Worm (Caenorhabditis elegans) whole organism, mixed stage, embryonic: ENCODE results near the gene C09B8.3.

Source experiments
- M03D4.4 ChIP-seq: sonication (generic microtip); optimal IDR thresholded peaks from 2 replicates; lab custom pipeline; 2017; ENCODE audit warnings: mild to moderate bottlenecking, missing genetic modification characterization, missing compliant biosample characterization
- blmp-1 ChIP-seq: fragments of 150-350 bp; optimal IDR thresholded peaks from 2 replicates; lab custom pipeline; 2014; ENCODE audit warnings: missing biosample characterization, missing genetic modification characterization
- ceh-39 ChIP-seq: fragments of 150-350 bp; optimal IDR thresholded peaks from 2 replicates; lab custom pipeline; 2014; ENCODE audit warnings: missing biosample characterization, missing genetic modification characterization
- ceh-43 ChIP-seq: fragments of 200-800 bp; sonication (Bioruptor generic); optimal IDR thresholded peaks from 2 replicates; lab custom pipeline; 2018; ENCODE audit warnings: mild to moderate bottlenecking, missing genetic modification characterization, moderate library complexity, missing compliant biosample characterization
- ceh-83 ChIP-seq: fragments of 200-800 bp; sonication (Bioruptor generic); optimal IDR thresholded peaks from 2 replicates; lab custom pipeline; 2018; ENCODE audit warnings: mild to moderate bottlenecking, missing genetic modification characterization, missing compliant biosample characterization
- ces-1 ChIP-seq: fragments of 150-350 bp; optimal IDR thresholded peaks from 2 replicates; lab custom pipeline; 2014; ENCODE audit warnings: missing biosample characterization, missing genetic modification reagents, missing genetic modification characterization
- cnd-1 ChIP-seq: fragments of 200-800 bp; sonication (Bioruptor generic); optimal IDR thresholded peaks from 2 replicates; lab custom pipeline; 2018; ENCODE audit warnings: mild to moderate bottlenecking, missing genetic modification characterization, missing compliant biosample characterization
- drap-1 ChIP-seq: fragments of 200-800 bp; sonication (Bioruptor generic); optimal IDR thresholded peaks from 3 replicates; lab custom pipeline; 2018; ENCODE audit warnings: mild to moderate bottlenecking, missing genetic modification characterization, missing compliant biosample characterization
- elt-1 ChIP-seq: sonication (generic microtip); optimal IDR thresholded peaks from 2 replicates; lab custom pipeline; 2017; ENCODE audit warnings: missing genetic modification characterization, mild to moderate bottlenecking, missing compliant biosample characterization, antibody characterized with exemption, moderate library complexity, borderline replicate concordance; ENCODE audit not compliant: insufficient read depth
- elt-3 ChIP-seq: fragments of 150-350 bp; optimal IDR thresholded peaks from 2 replicates; lab custom pipeline; 2014; ENCODE audit warnings: missing biosample characterization, missing genetic modification characterization
- ham-2 ChIP-seq: fragments of 200-800 bp; sonication (Bioruptor generic); optimal IDR thresholded peaks from 2 replicates; lab custom pipeline; 2018; ENCODE audit warnings: mild to moderate bottlenecking, missing genetic modification characterization, missing compliant biosample characterization
- hlh-1 ChIP-seq: fragments of 150-350 bp; optimal IDR thresholded peaks from 2 replicates; lab custom pipeline; 2014; ENCODE audit warnings: missing biosample characterization, missing genetic modification reagents, missing genetic modification characterization
- lin-13 ChIP-seq: fragments of 150-350 bp; optimal IDR thresholded peaks from 2 replicates; lab custom pipeline; 2014; ENCODE audit warnings: missing biosample characterization, missing genetic modification characterization
- lin-32 ChIP-seq: fragments of 200-800 bp; sonication (Bioruptor generic); optimal IDR thresholded peaks from 2 replicates; lab custom pipeline; 2018; ENCODE audit warnings: mild to moderate bottlenecking, missing genetic modification characterization, missing compliant biosample characterization
- mep-1 ChIP-seq: fragments of 150-350 bp; optimal IDR thresholded peaks from 2 replicates; lab custom pipeline; 2017; ENCODE audit warnings: missing biosample characterization, missing genetic modification reagents, missing genetic modification characterization, inconsistent platforms
- mls-2 ChIP-seq: sonication (generic microtip); optimal IDR thresholded peaks from 2 replicates; lab custom pipeline; 2016; ENCODE audit warnings: mild to moderate bottlenecking, missing genetic modification characterization, moderate library complexity, missing compliant biosample characterization
- nhr-2 ChIP-seq: fragments of 150-350 bp; optimal IDR thresholded peaks from 2 replicates; lab custom pipeline; 2014; ENCODE audit warnings: missing biosample characterization, missing genetic modification characterization
- nhr-28 ChIP-seq: fragments of 150-350 bp; optimal IDR thresholded peaks from 2 replicates; lab custom pipeline; 2014; ENCODE audit warnings: missing biosample characterization, missing genetic modification characterization
- nhr-76 ChIP-seq: sonication (generic microtip); optimal IDR thresholded peaks from 2 replicates; lab custom pipeline; 2017; ENCODE audit warnings: missing biosample characterization, missing genetic modification characterization
- sem-2 ChIP-seq: fragments of 200-800 bp; sonication (Bioruptor generic); optimal IDR thresholded peaks from 2 replicates; lab custom pipeline; 2018; ENCODE audit warnings: mild to moderate bottlenecking, missing genetic modification characterization, missing compliant biosample characterization
- tbx-8 ChIP-seq: fragments of 200-800 bp; sonication (Bioruptor generic); optimal IDR thresholded peaks from 2 replicates; lab custom pipeline; 2018; ENCODE audit warnings: mild to moderate bottlenecking, missing genetic modification characterization, moderate library complexity, missing compliant biosample characterization
- unc-120 ChIP-seq: sonication (generic microtip); optimal IDR thresholded peaks from 2 replicates; lab custom pipeline; 2017; ENCODE audit warnings: missing genetic modification characterization, missing compliant biosample characterization; ENCODE audit not compliant: poor library complexity, severe bottlenecking
- unc-39 ChIP-seq: fragments of 150-350 bp; optimal IDR thresholded peaks from 2 replicates; lab custom pipeline; 2014; ENCODE audit warnings: missing biosample characterization, missing genetic modification characterization
- ztf-11 ChIP-seq: fragments of 150-350 bp; optimal IDR thresholded peaks from 2 replicates; lab custom pipeline; 2014; ENCODE audit warnings: missing biosample characterization, missing genetic modification characterization

Gene C09B8.3

ce11 chrX:6022469-6022868, 12.0 kb upstream of the C09B8.3 start, which contains the start of gene lelo-3:
lelo-3 (minus strand) TSS chrX:6022569.
- TF ChIP-seq cnd-1 (tag; lab: Kevin White, UChicago) (no peak), ces-1 (GFP tag; lab: Kevin White, UChicago) (peak; percentile 55)

- TF ChIP-seq ham-2 = no peak
- TF ChIP-seq mep-1 (tag; lab: Kevin White, UChicago) = no peak
- TF ChIP-seq, all 35 proteins: peak for 0
Measured at ce11 chrX:6020782-6021181, 10.3 kb upstream of the C09B8.3 start.

ce11 chrX:6019886-6020469, 9.5 kb upstream of the C09B8.3 start, which contains the start of gene C09B8.4:
C09B8.4 (minus strand) TSS chrX:6019936.
- TF ChIP-seq hlh-1 (tag; lab: Kevin White, UChicago) (peak; percentile 50), M03D4.4 (no peak)

- no peak for TF ChIP-seq nhr-2 (tag; lab: Kevin White, UChicago)
Measured at ce11 chrX:6015096-6015495, 4.6 kb upstream of the C09B8.3 start, which contains the start of gene C09B8.8. C09B8.8 (plus strand) TSS chrX:6015492.

- TF ChIP-seq blmp-1 (tag; lab: Kevin White, UChicago) (peak; percentile 60), ceh-43 (GFP tag; lab: Kevin White, UChicago) (no peak), elt-3 (tag; lab: Kevin White, UChicago) (peak; percentile 17)
Measured at ce11 chrX:6004315-6004714, 6.2 kb downstream of the C09B8.3 start.

- TF ChIP-seq ceh-39 (tag; lab: Kevin White, UChicago) (no peak), drap-1 (GFP tag; lab: Kevin White, UChicago) (no peak), sem-2 (no peak), unc-39 (tag; lab: Kevin White, UChicago) (no peak), nhr-76 (tag; lab: Kevin White, UChicago) (no peak), unc-120 (tag; lab: Kevin White, UChicago) (no peak), tbx-8 (GFP tag; lab: Kevin White, UChicago) (no peak), nhr-28 (tag; lab: Kevin White, UChicago) (no peak), ceh-83 (no peak), blmp-1 (tag; lab: Kevin White, UChicago) (no peak), ztf-11 (no peak), lin-32 (no peak), lin-13 (no peak)
Measured at ce11 chrX:6003853-6004252, 6.6 kb downstream of the C09B8.3 start, which contains the start of gene sups-1. sups-1 (plus strand) TSS chrX:6004153.

DNA sequence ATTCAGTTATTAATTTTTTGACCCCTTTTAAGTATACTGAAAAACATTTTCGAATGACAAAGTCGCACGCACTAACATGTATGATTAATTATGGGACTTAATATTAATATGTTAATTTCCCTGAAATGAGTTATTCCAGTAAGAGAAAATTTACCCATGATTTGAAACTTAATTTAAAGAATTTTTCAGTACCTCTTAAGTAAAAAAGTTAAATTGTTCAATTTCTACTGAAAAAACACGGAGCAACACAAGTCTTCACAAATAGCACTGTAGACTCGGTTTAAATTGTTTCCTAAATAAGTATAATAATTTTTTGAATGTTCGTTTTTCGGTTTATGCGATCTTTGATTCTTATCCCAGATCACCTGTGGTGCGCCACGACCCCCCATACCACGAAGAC, 8.0 kb downstream of the C09B8.3 start:
- TF ChIP-seq nhr-2 (tag; lab: Kevin White, UChicago) = no peak
- TF ChIP-seq, all 35 proteins: peak for 0

- TF ChIP-seq unc-39 (tag; lab: Kevin White, UChicago) (no peak), ceh-83 (no peak), ceh-39 (tag; lab: Kevin White, UChicago) (no peak), ztf-11 (no peak), mls-2 (tag; lab: Kevin White, UChicago) (no peak), nhr-76 (tag; lab: Kevin White, UChicago) (no peak), elt-1 (no peak)
- TF ChIP-seq, all 35 proteins: peak for 0
Measured at ce11 chrX:6001432-6001831, 9.0 kb downstream of the C09B8.3 start, which contains the start of gene F22F4.4. F22F4.4 (minus strand) TSS chrX:6001532.

DNA sequence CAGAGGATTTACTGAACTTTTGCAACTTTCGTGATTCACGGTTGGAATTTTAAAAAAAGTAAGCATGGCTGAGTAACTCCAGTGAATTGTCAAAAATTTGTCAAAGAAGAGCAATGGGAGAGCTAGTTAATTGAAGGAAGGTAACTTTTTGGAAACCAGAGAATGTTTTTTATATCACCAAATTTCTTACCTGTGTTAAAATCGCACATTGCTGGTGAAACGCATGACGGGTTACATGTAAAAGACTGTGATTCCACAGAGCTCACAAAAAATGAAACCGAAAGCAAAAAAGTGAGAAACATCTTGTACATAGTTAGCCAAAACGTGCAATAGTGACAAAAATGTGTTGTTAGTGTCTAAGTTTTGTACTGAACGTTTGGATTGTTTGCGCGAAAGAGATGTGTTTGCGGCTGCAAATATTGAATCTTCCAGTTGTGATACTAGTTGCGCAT, 11.3 kb downstream of the C09B8.3 start, which contains the start of gene F22F4.9:
Gene F22F4.9, minus strand, starts transcription at position 402 of the 452 bp plus-strand sequence.
- TF ChIP-seq sem-2 = no peak
- TF ChIP-seq M03D4.4 = no peak
- no peak for TF ChIP-seq elt-3 (tag; lab: Kevin White, UChicago)
